Worm (Caenorhabditis elegans): ENCODE results near the gene T26E4.3.

- TF ChIP-seq lin-38 (GFP tag; IDR thresholded peaks at IDR 0.05) (no peak), ama-1 (optimal IDR thresholded peaks at IDR 0.05) (no peak), unc-39 (tag; optimal IDR thresholded peaks at IDR 0.05) (no peak), zag-1 (tag; optimal IDR thresholded peaks at IDR 0.05) (no peak), nhr-237 (tag; optimal IDR thresholded peaks at IDR 0.05) (no peak), mxl-3 (GFP tag; optimal IDR thresholded peaks at IDR 0.05) (no peak), fkh-10 (GFP tag; optimal IDR thresholded peaks at IDR 0.05) (no peak), fos-1 (tag; optimal IDR thresholded peaks at IDR 0.05) (no peak), ZK546.5 (tag; optimal IDR thresholded peaks at IDR 0.05) (no peak), R02D3.7 (tag; optimal IDR thresholded peaks at IDR 0.05) (no peak), daf-12 (tag; optimal IDR thresholded peaks at IDR 0.05) (no peak)
These were observed 47.3 kb downstream of the T26E4.3 start, which contains the start of gene srbc-55 for ce11 chrV:15829907-15830306.
